Fruit fly (Drosophila melanogaster): ENCODE measurements around the gene hyx.

hyx gene

dm6 chr3R:9013765-9014380 lies 24.7 kb upstream of the hyx start (continued):
- TF ChIP-seq NK7.1 (GFP tag; optimal IDR thresholded peaks at IDR 0.05) (no peak), dm (GFP tag; optimal IDR thresholded peaks at IDR 0.05) (peak; percentile 50), CG16863 (GFP tag; optimal IDR thresholded peaks at IDR 0.05) (peak; percentile 38), tap (tag; optimal IDR thresholded peaks at IDR 0.05) (no peak), CG17385 (GFP tag; optimal IDR thresholded peaks at IDR 0.05) (no peak), CG2678 (tag; optimal IDR thresholded peaks at IDR 0.05) (no peak), CG8765 (GFP tag; IDR thresholded peaks at IDR 0.05) (no peak), Opbp (GFP tag; IDR thresholded peaks at IDR 0.05; ENCODE audit: partially characterized antibody) (0 out of 3 replicates have a peak, but pooled peaks have one; percentile 45), CG9797 (GFP tag; optimal IDR thresholded peaks at IDR 0.05) (no peak), Bteb2 (GFP tag; optimal IDR thresholded peaks at IDR 0.05) (peak; percentile 60), CG5180 (GFP tag; optimal IDR thresholded peaks at IDR 0.05) (no peak), CG32767 (GFP tag; IDR thresholded peaks at IDR 0.05) (no peak), Adf1 (GFP tag; IDR thresholded peaks at IDR 0.05) (peak; percentile 42; the same call in 1 of the 2 replicates), inv (GFP tag; IDR thresholded peaks at IDR 0.05; ENCODE audit: partially characterized antibody) (no peak), CG12071 (GFP tag; optimal IDR thresholded peaks at IDR 0.05) (no peak), ac (GFP tag; optimal IDR thresholded peaks at IDR 0.05) (no peak), HLH4C (GFP tag; IDR thresholded peaks at IDR 0.05; ENCODE audit: partially characterized antibody) (no peak), CG6683 (GFP tag; optimal IDR thresholded peaks at IDR 0.05) (no peak), disco-r (GFP tag; optimal IDR thresholded peaks at IDR 0.05) (peak; percentile 45), CG13296 (GFP tag; optimal IDR thresholded peaks at IDR 0.05) (peak; percentile 33), ab (GFP tag; optimal IDR thresholded peaks at IDR 0.05) (no peak), CG12155 (GFP tag; optimal IDR thresholded peaks at IDR 0.05) (peak; percentile 36), NfI (GFP tag; optimal IDR thresholded peaks at IDR 0.05) (peak; percentile 44), btn (GFP tag; optimal IDR thresholded peaks at IDR 0.05) (no peak), Oaz (GFP tag; IDR thresholded peaks at IDR 0.05) (no peak; the same call in 1 of the 2 replicates), Aef1 (GFP tag; IDR thresholded peaks at IDR 0.05) (no peak), chn (GFP tag; optimal IDR thresholded peaks at IDR 0.05) (peak; percentile 64), da (GFP tag; optimal IDR thresholded peaks at IDR 0.05) (no peak), Max (GFP tag; optimal IDR thresholded peaks at IDR 0.05) (peak; percentile 44), stwl (tag; optimal IDR thresholded peaks at IDR 0.05) (peak; percentile 50), CG17829 (tag; optimal IDR thresholded peaks at IDR 0.05) (peak; percentile 30), CG10543 (GFP tag; optimal IDR thresholded peaks at IDR 0.05) (peak; percentile 78), pum (GFP tag; optimal IDR thresholded peaks at IDR 0.05) (peak; percentile 28), CG7839 (tag; optimal IDR thresholded peaks at IDR 0.05) (no peak), Doc2 (GFP tag; IDR thresholded peaks at IDR 0.05) (no peak), org-1 (GFP tag; optimal IDR thresholded peaks at IDR 0.05) (no peak), CG12104 (GFP tag; optimal IDR thresholded peaks at IDR 0.05) (peak; percentile 53), CG12299 (tag; optimal IDR thresholded peaks at IDR 0.05) (no peak), CG17612 (GFP tag; IDR thresholded peaks at IDR 0.05) (no peak), h (optimal IDR thresholded peaks at IDR 0.05) (no peak), Hr78 (GFP tag; optimal IDR thresholded peaks at IDR 0.05) (no peak), B-H1 (GFP tag; IDR thresholded peaks at IDR 0.05) (no peak; the same call in 2 of the 3 replicates), gro (GFP tag; optimal IDR thresholded peaks at IDR 0.05) (peak; percentile 67), tna (GFP tag; IDR thresholded peaks at IDR 0.05; ENCODE audit: partially characterized antibody) (no peak), prd (optimal IDR thresholded peaks at IDR 0.05) (no peak), prd (GFP tag; IDR thresholded peaks at IDR 0.05) (peak; percentile 37; the same call in 1 of the 3 replicates), mld (GFP tag; IDR thresholded peaks at IDR 0.05; ENCODE audit: partially characterized antibody) (no peak), Jarid2 (GFP tag; optimal IDR thresholded peaks at IDR 0.05) (no peak), CG18011 (GFP tag; optimal IDR thresholded peaks at IDR 0.05) (peak; percentile 21), vnd (GFP tag; IDR thresholded peaks at IDR 0.05; ENCODE audit: partially characterized antibody) (no peak)
